Worm (Caenorhabditis elegans): ENCODE measurements around the gene F07C3.3.

Gene F07C3.3

ce11 chrV:9183718-9184441 is 48.3 kb downstream of the F07C3.3 start:
- TF ChIP-seq pag-3 (tag; optimal IDR thresholded peaks at IDR 0.05; ENCODE audit: borderline replicate concordance) (no peak), unc-42 (tag; optimal IDR thresholded peaks at IDR 0.05) (peak; percentile 64), C08G9.2 (tag; optimal IDR thresholded peaks at IDR 0.05) (no peak)

- TF ChIP-seq odd-2 (tag; optimal IDR thresholded peaks at IDR 0.05) (no peak), elt-4 (tag; optimal IDR thresholded peaks at IDR 0.05) (no peak), sox-2 (GFP tag; IDR thresholded peaks at IDR 0.05) (no peak), hlh-13 (GFP tag; optimal IDR thresholded peaks at IDR 0.05) (no peak), pha-2 (tag; optimal IDR thresholded peaks at IDR 0.05) (no peak), fkh-10 (GFP tag; optimal IDR thresholded peaks at IDR 0.05) (no peak), ceh-6 (GFP tag; optimal IDR thresholded peaks at IDR 0.05) (no peak), C38D4.7 (GFP tag; optimal IDR thresholded peaks at IDR 0.05) (no peak), fax-1 (tag; optimal IDR thresholded peaks at IDR 0.05) (no peak), pqm-1 (tag; optimal IDR thresholded peaks at IDR 0.05) (no peak), unc-3 (GFP tag; conservative IDR thresholded peaks at IDR 0.05) (no peak), unc-3 (tag; optimal IDR thresholded peaks at IDR 0.05) (no peak), rnt-1 (tag; optimal IDR thresholded peaks at IDR 0.05) (no peak), zip-5 (tag; optimal IDR thresholded peaks at IDR 0.05) (no peak)
These were observed 50.4 kb downstream of the F07C3.3 start, which contains the start of gene ptr-1 for ce11 chrV:9181669-9182250. TSS of gene ptr-1 (minus strand) at chrV:9181719.

Data from whole organism, late embryonic.